Fruit fly (Drosophila melanogaster) whole organism, embryonic: ENCODE measurements around the gene stol.
"Not testable (repeated sequence)": the region's sequence is repeated elsewhere in the genome, so short reads cannot be mapped to it uniquely, and the experiment has no call there.

ENCODE experiments used
- ATbp ChIP-seq: fragments of 200-800 bp; sonication (Bioruptor generic); optimal IDR thresholded peaks from 2 replicates; lab custom pipeline; 2017; ENCODE audit warnings: missing biosample characterization, mild to moderate bottlenecking, missing genetic modification characterization, missing genetic modification reagents
- BEAF-32 ChIP-seq: fragments of 200-800 bp; sonication (Bioruptor generic); optimal IDR thresholded peaks from 3 replicates; lab custom pipeline; 2017; ENCODE audit warnings: missing biosample characterization, missing genetic modification characterization, mild to moderate bottlenecking, moderate library complexity, missing genetic modification reagents
- Bgb ChIP-seq: fragments of 200-800 bp; sonication (Bioruptor generic); IDR thresholded peaks from 2 replicates; pipeline ENCODE4 v1.3.6; 2022; ENCODE audit warnings: missing biosample characterization, missing genetic modification characterization; ENCODE audit not compliant: partially characterized antibody
- C15 ChIP-seq: fragments of 200-800 bp; sonication (Bioruptor generic); IDR thresholded peaks from 3 replicates; pipeline ENCODE4 v1.3.6; 2022; ENCODE audit warnings: missing biosample characterization, missing genetic modification characterization
- CG10267 ChIP-seq: fragments of 200-800 bp; sonication (Bioruptor generic); optimal IDR thresholded peaks from 2 replicates; lab custom pipeline; 2018; ENCODE audit warnings: missing biosample characterization, mild to moderate bottlenecking, missing genetic modification characterization, moderate library complexity
- CG10431 ChIP-seq: fragments of 200-800 bp; sonication (Bioruptor generic); optimal IDR thresholded peaks from 3 replicates; lab custom pipeline; 2018; ENCODE audit warnings: missing biosample characterization, mild to moderate bottlenecking, missing genetic modification characterization
- CG10654 ChIP-seq: fragments of 200-800 bp; sonication (Bioruptor generic); optimal IDR thresholded peaks from 2 replicates; lab custom pipeline; 2016; ENCODE audit warnings: missing biosample characterization, missing genetic modification characterization
- CG11085 ChIP-seq: fragments of 200-800 bp; sonication (Bioruptor generic); IDR thresholded peaks from 2 replicates; pipeline ENCODE4 v1.3.6; 2022; ENCODE audit warnings: missing biosample characterization, missing genetic modification characterization
- CG11560 ChIP-seq: fragments of 200-800 bp; sonication (Bioruptor generic); IDR thresholded peaks from 3 replicates; pipeline ENCODE4 v1.3.6; 2022; ENCODE audit warnings: missing biosample characterization, missing genetic modification characterization
- CG13287 ChIP-seq: fragments of 200-800 bp; sonication (Bioruptor generic); IDR thresholded peaks from 2 replicates; pipeline ENCODE4 v1.3.6; 2022; ENCODE audit warnings: missing biosample characterization, missing genetic modification characterization; ENCODE audit not compliant: partially characterized antibody
- CG14860 ChIP-seq: fragments of 200-800 bp; sonication (Bioruptor generic); IDR thresholded peaks from 3 replicates; pipeline ENCODE4 v1.3.6; 2022; ENCODE audit warnings: missing biosample characterization, missing genetic modification characterization; ENCODE audit not compliant: partially characterized antibody
- CG15514 ChIP-seq: fragments of 200-800 bp; sonication (Bioruptor generic); optimal IDR thresholded peaks from 3 replicates; lab custom pipeline; 2017; ENCODE audit warnings: missing biosample characterization, missing genetic modification characterization, mild to moderate bottlenecking, moderate library complexity, missing genetic modification reagents
- CG15601 ChIP-seq: fragments of 200-800 bp; sonication (Bioruptor generic); optimal IDR thresholded peaks from 3 replicates; lab custom pipeline; 2019; ENCODE audit warnings: missing biosample characterization, mild to moderate bottlenecking, missing genetic modification characterization, moderate library complexity
- CG16813 ChIP-seq: fragments of 200-800 bp; sonication (Bioruptor generic); IDR thresholded peaks from 3 replicates; pipeline ENCODE4 v1.3.6; 2022; ENCODE audit warnings: missing biosample characterization, missing genetic modification characterization; ENCODE audit not compliant: partially characterized antibody
- CG17912 ChIP-seq: fragments of 200-800 bp; sonication (Bioruptor generic); optimal IDR thresholded peaks from 2 replicates; lab custom pipeline; 2018; ENCODE audit warnings: missing biosample characterization, mild to moderate bottlenecking, missing genetic modification characterization
- CG2116 ChIP-seq: fragments of 200-800 bp; sonication (Bioruptor generic); optimal IDR thresholded peaks from 3 replicates; lab custom pipeline; 2018; ENCODE audit warnings: missing biosample characterization, mild to moderate bottlenecking, missing genetic modification characterization
- CG34224 ChIP-seq: fragments of 200-800 bp; sonication (Bioruptor generic); IDR thresholded peaks from 3 replicates; pipeline ENCODE4 v1.3.6; 2022; ENCODE audit warnings: missing biosample characterization, missing genetic modification characterization; ENCODE audit not compliant: partially characterized antibody
- CG6791 ChIP-seq: fragments of 200-800 bp; sonication (Bioruptor generic); IDR thresholded peaks from 3 replicates; pipeline ENCODE4 v1.3.6; 2022; ENCODE audit warnings: missing biosample characterization, missing genetic modification characterization; ENCODE audit not compliant: partially characterized antibody
- CG7963 ChIP-seq: fragments of 200-800 bp; sonication (Bioruptor generic); IDR thresholded peaks from 3 replicates; pipeline ENCODE4 v1.3.6; 2022; ENCODE audit warnings: missing biosample characterization, missing genetic modification characterization; ENCODE audit not compliant: partially characterized antibody
- CG8290 ChIP-seq, 3 experiments: fragments of 200-800 bp; sonication (Bioruptor generic); optimal IDR thresholded peaks; 2 replicates each; lab custom pipeline; 2016 to 2019; ENCODE audit warnings: missing biosample characterization in 3 of 3, missing genetic modification characterization in 3 of 3, mild to moderate bottlenecking in 2 of 3, moderate library complexity in 1 of 3
- Dbx ChIP-seq: fragments of 200-800 bp; sonication (Bioruptor generic); IDR thresholded peaks from 3 replicates; pipeline ENCODE4 v1.3.6; 2022; ENCODE audit warnings: missing biosample characterization, missing genetic modification characterization
- Doc3 ChIP-seq: fragments of 200-800 bp; sonication (Bioruptor generic); IDR thresholded peaks from 3 replicates; pipeline ENCODE4 v1.3.6; 2022; ENCODE audit warnings: missing biosample characterization, missing genetic modification characterization; ENCODE audit not compliant: partially characterized antibody
- Dp ChIP-seq: fragments of 200-800 bp; sonication (Bioruptor generic); optimal IDR thresholded peaks from 2 replicates; lab custom pipeline; 2018; ENCODE audit warnings: missing biosample characterization, mild to moderate bottlenecking, missing genetic modification characterization, moderate library complexity
- ERR ChIP-seq: fragments of 200-800 bp; sonication (Bioruptor generic); optimal IDR thresholded peaks from 2 replicates; lab custom pipeline; 2016; ENCODE audit warnings: missing biosample characterization, missing genetic modification characterization
- MBD-R2 ChIP-seq: fragments of 200-800 bp; sonication (Bioruptor generic); IDR thresholded peaks from 2 replicates; pipeline ENCODE4 v1.3.6; 2022; ENCODE audit warnings: missing biosample characterization, missing genetic modification characterization
- Opbp ChIP-seq: fragments of 200-800 bp; sonication (Bioruptor generic); IDR thresholded peaks from 3 replicates; pipeline ENCODE4 v1.3.6; 2022; ENCODE audit warnings: missing biosample characterization, missing genetic modification characterization; ENCODE audit not compliant: partially characterized antibody
- Poxn ChIP-seq: fragments of 200-800 bp; sonication (Bioruptor generic); IDR thresholded peaks from 2 replicates; pipeline ENCODE4 v1.3.6; 2022; ENCODE audit warnings: missing biosample characterization, missing genetic modification characterization
- Rfx ChIP-seq: fragments of 200-800 bp; sonication (Bioruptor generic); IDR thresholded peaks from 2 replicates; pipeline ENCODE4 v1.3.6; 2022; ENCODE audit warnings: missing biosample characterization, missing genetic modification characterization
- Scr ChIP-seq: fragments of 200-800 bp; sonication (Bioruptor generic); IDR thresholded peaks from 2 replicates; pipeline ENCODE4 v1.3.6; 2022; ENCODE audit warnings: missing biosample characterization, missing genetic modification characterization; ENCODE audit not compliant: partially characterized antibody
- Sry-δ ChIP-seq: fragments of 200-800 bp; sonication (Bioruptor generic); optimal IDR thresholded peaks from 2 replicates; lab custom pipeline; 2016; ENCODE audit warnings: missing biosample characterization, missing genetic modification characterization
- amos ChIP-seq: fragments of 200-800 bp; sonication (Bioruptor generic); IDR thresholded peaks from 2 replicates; pipeline ENCODE4 v1.3.6; 2022; ENCODE audit warnings: missing biosample characterization, missing genetic modification characterization; ENCODE audit not compliant: partially characterized antibody
- chinmo ChIP-seq: fragments of 200-800 bp; sonication (Bioruptor generic); IDR thresholded peaks from 4 replicates; pipeline ENCODE4 v1.3.6; 2022; ENCODE audit warnings: missing biosample characterization, missing genetic modification characterization; ENCODE audit not compliant: partially characterized antibody
- gsb ChIP-seq: fragments of 200-800 bp; sonication (Bioruptor generic); IDR thresholded peaks from 2 replicates; pipeline ENCODE4 v1.3.6; 2022; ENCODE audit warnings: missing biosample characterization, missing genetic modification characterization
- nerfin-2 ChIP-seq: fragments of 200-800 bp; sonication (Bioruptor generic); IDR thresholded peaks from 2 replicates; pipeline ENCODE4 v1.3.6; 2022; ENCODE audit warnings: missing biosample characterization, missing genetic modification characterization; ENCODE audit not compliant: partially characterized antibody
- pros ChIP-seq: fragments of 200-800 bp; sonication (Bioruptor generic); optimal IDR thresholded peaks from 3 replicates; lab custom pipeline; 2019; ENCODE audit warnings: missing biosample characterization, mild to moderate bottlenecking, missing genetic modification characterization, moderate library complexity
- pzg ChIP-seq: fragments of 200-800 bp; sonication (Bioruptor generic); optimal IDR thresholded peaks from 3 replicates; lab custom pipeline; 2018; ENCODE audit warnings: missing biosample characterization, mild to moderate bottlenecking, missing genetic modification characterization, moderate library complexity
- sob ChIP-seq: fragments of 200-800 bp; sonication (Bioruptor generic); IDR thresholded peaks from 2 replicates; pipeline ENCODE4 v1.3.6; 2022; ENCODE audit warnings: missing biosample characterization, missing genetic modification characterization
- stwl ChIP-seq: fragments of 200-800 bp; sonication (Bioruptor generic); optimal IDR thresholded peaks from 3 replicates; lab custom pipeline; 2018; ENCODE audit warnings: missing biosample characterization, mild to moderate bottlenecking, missing genetic modification characterization, moderate library complexity
- tna ChIP-seq: fragments of 200-800 bp; sonication (Bioruptor generic); IDR thresholded peaks from 2 replicates; pipeline ENCODE4 v1.3.6; 2022; ENCODE audit warnings: missing biosample characterization, missing genetic modification characterization; ENCODE audit not compliant: partially characterized antibody
- trem ChIP-seq: fragments of 200-800 bp; optimal IDR thresholded peaks from 3 replicates; lab custom pipeline; 2019; ENCODE audit warnings: missing biosample characterization, mild to moderate bottlenecking, missing genetic modification characterization, moderate library complexity
- unc-4 ChIP-seq: fragments of 200-800 bp; sonication (Bioruptor generic); IDR thresholded peaks from 2 replicates; pipeline ENCODE4 v1.3.6; 2022; ENCODE audit warnings: missing biosample characterization, missing genetic modification characterization; ENCODE audit not compliant: partially characterized antibody
- vnd ChIP-seq: fragments of 200-800 bp; sonication (Bioruptor generic); IDR thresholded peaks from 3 replicates; pipeline ENCODE4 v1.3.6; 2022; ENCODE audit warnings: missing biosample characterization, missing genetic modification characterization; ENCODE audit not compliant: partially characterized antibody
- wor ChIP-seq: fragments of 200-800 bp; sonication (Bioruptor generic); IDR thresholded peaks from 2 replicates; pipeline ENCODE4 v1.3.6; 2022; ENCODE audit warnings: missing biosample characterization, missing genetic modification characterization
- zen2 ChIP-seq: fragments of 200-800 bp; sonication (Bioruptor generic); IDR thresholded peaks from 3 replicates; pipeline ENCODE4 v1.3.6; 2022; ENCODE audit warnings: missing biosample characterization, missing genetic modification characterization; ENCODE audit not compliant: partially characterized antibody

The stol gene

DNA sequence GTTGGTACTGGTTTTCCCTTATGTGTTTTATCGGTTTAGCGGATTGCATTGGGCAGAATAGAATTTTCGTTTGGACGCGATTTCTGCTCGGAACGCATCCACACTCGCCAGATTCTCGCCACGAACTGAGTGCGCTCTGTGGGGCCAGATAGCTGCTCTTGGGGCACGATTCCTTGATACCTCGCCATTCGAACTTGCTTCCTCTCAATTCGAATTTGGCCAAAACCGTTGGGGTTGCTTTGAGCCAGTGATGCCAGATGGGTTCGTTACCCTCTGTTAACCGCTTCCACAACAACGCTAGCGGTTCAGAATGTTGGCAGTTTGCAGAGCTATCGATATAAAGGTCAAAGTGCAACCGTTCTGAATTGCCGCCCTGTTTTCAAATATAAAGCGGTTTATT is at the start of gene stol:
stol (minus strand) TSS at position 101 of the 400 bp plus-strand sequence.
- TF ChIP-seq gsb, C15, wor (GFP tag; lab: Robert Waterston, UW): not testable (repeated sequence)
- TF ChIP-seq, all 482 proteins: peak for 0; not testable (repeated sequence) for 482

DNA sequence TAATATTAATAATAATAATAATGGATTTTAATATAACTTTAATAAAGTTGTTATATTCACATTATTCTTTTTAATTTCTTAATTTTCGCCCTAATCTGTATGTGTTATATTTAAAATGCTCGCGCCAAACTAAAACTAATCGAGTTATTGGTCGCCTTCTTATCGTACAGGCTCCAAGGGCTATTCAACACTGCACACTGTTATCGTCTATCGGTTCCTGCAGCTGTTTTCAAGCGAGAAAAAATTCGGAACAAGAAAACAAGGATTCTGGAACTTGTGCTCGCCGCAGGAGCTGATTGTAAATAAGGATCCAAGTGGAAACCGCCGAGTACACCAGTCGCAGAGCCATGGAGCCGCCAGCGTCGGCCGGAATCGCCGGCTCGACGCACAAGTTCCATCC is 46.0 kb upstream of the stol start, which contains the start of gene CG3793:
CG3793 (plus strand) TSS at position 192 of the 400 bp plus-strand sequence.
- TF ChIP-seq tna (GFP tag; lab: Robert Waterston, UW) (peak; percentile 83), CG8290 (GFP tag; optimal IDR thresholded peaks at IDR 0.05; lab: Kevin White, UChicago) (no peak), CG8290 (tag; optimal IDR thresholded peaks at IDR 0.05; lab: Kevin White, UChicago) (peak in 1 of 2 experiments; percentile 74), nerfin-2 (GFP tag; lab: Robert Waterston, UW) (peak; percentile 33; the same call in 1 of the 2 replicates), CG16813 (GFP tag; lab: Robert Waterston, UW) (peak; percentile 54; the same call in 2 of the 3 replicates), zen2 (GFP tag; lab: Robert Waterston, UW) (peak; percentile 57; the same call in 2 of the 3 replicates), CG11560 (tag; lab: Robert Waterston, UW) (peak; percentile 27; the same call in 1 of the 3 replicates), Poxn (GFP tag; lab: Robert Waterston, UW) (no peak), ERR (GFP tag; lab: Kevin White, UChicago) (no peak), Doc3 (peak; percentile 37; the same call in 1 of the 3 replicates), vnd (peak; percentile 30; the same call in 1 of the 3 replicates), CG7963 (GFP tag; lab: Robert Waterston, UW) (peak; percentile 69), CG14860 (GFP tag; lab: Robert Waterston, UW) (peak; percentile 52; the same call in 2 of the 3 replicates), CG10267 (tag; lab: Kevin White, UChicago) (peak; percentile 92), trem (tag; lab: Kevin White, UChicago) (no peak), CG6791 (GFP tag; lab: Robert Waterston, UW) (peak; percentile 81), amos (GFP tag; lab: Robert Waterston, UW) (peak; percentile 49; the same call in 1 of the 2 replicates), Scr (GFP tag; lab: Robert Waterston, UW) (peak; percentile 50), CG11085 (GFP tag; lab: Robert Waterston, UW) (no peak), pzg (GFP tag; lab: Kevin White, UChicago) (peak; percentile 46), CG15601 (tag; lab: Kevin White, UChicago) (peak; percentile 13), CG10431 (GFP tag; lab: Kevin White, UChicago) (no peak), sob (GFP tag; lab: Robert Waterston, UW) (0 out of 2 replicates have a peak, but pooled peaks have one; percentile 5), Dbx (no peak), Sry-δ (GFP tag; lab: Kevin White, UChicago) (peak; percentile 13), CG17912 (peak; percentile 33), Dp (peak; percentile 87), CG13287 (GFP tag; lab: Robert Waterston, UW) (peak; percentile 61), CG10654 (GFP tag; lab: Kevin White, UChicago) (no peak), pros (GFP tag; lab: Kevin White, UChicago) (no peak), BEAF-32 (GFP tag; lab: Kevin White, UChicago) (peak; percentile 38), CG2116 (GFP tag; lab: Kevin White, UChicago) (peak; percentile 55), Opbp (GFP tag; lab: Robert Waterston, UW) (peak; percentile 64; the same call in 2 of the 3 replicates), unc-4 (0 out of 2 replicates have a peak, but pooled peaks have one; percentile 16), CG15514 (GFP tag; lab: Kevin White, UChicago) (peak; percentile 81), MBD-R2 (GFP tag; lab: Robert Waterston, UW) (peak; percentile 75), Rfx (GFP tag; lab: Robert Waterston, UW) (peak; percentile 8; the same call in 1 of the 2 replicates), chinmo (0 out of 4 replicates have a peak, but pooled peaks have one; percentile 16), CG34224 (GFP tag; lab: Robert Waterston, UW) (peak; percentile 55), stwl (tag; lab: Kevin White, UChicago) (peak; percentile 69), Bgb (GFP tag; lab: Robert Waterston, UW) (0 out of 2 replicates have a peak, but pooled peaks have one; percentile 31), ATbp (no peak)
